Fruit fly (Drosophila melanogaster): Measurements from ENCODE around the gene Or85e.

DNA sequence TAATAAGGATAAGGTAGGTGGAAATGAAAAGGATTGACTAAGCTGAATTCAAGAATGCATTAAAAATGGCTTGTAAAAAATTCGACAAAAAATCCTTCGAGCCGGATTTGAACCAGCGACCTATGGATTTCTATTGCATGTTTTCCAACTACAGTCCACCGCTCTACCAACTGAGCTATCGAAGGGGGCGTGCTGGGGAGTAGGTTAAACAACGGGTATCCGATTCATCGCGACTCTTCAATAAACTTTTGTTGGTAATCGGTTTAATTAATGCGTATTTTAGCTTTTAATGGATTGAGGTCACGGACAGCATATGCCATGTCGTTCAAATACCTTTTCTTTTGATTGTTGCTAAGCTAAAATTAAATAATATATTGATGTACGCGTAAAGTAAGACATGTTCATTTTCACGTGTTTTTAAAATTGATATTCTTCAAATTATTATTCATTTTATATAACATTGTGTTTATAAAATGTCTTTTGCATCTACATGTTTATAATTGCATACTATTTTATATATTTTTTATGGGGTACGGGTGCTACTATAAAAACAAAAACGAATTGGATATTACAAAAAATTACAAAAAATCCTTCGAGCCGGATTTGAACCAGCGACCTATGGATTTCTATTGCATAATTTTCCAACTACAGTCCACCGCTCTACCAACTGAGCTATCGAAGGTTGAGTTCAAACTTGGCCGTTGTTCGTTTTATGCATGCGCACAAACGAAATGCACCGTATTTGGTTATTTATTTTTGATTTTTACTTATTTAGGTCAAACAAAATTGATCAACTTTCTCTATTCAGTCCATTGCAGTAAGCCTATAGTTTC is 32.6 kb upstream of the Or85e start:
- peak; percentile 9 for TF ChIP-seq wek (GFP tag; optimal IDR thresholded peaks at IDR 0.05)
- TF ChIP-seq CG16779 (GFP tag; IDR thresholded peaks at IDR 0.05): no peak

Measured in whole organism, embryonic.